Worm (Caenorhabditis elegans) whole organism, mixed stage, embryonic: ENCODE measurements around the gene Y71H2AM.20.

ENCODE experiments used
- M03D4.4 ChIP-seq: sonication (generic microtip); optimal IDR thresholded peaks from 2 replicates; lab custom pipeline; 2017; ENCODE audit warnings: mild to moderate bottlenecking, missing genetic modification characterization, missing compliant biosample characterization
- bed-3 ChIP-seq: fragments of 200-800 bp; sonication (Bioruptor generic); optimal IDR thresholded peaks from 3 replicates; lab custom pipeline; 2018; ENCODE audit warnings: mild to moderate bottlenecking, missing genetic modification characterization, moderate library complexity, missing compliant biosample characterization
- blmp-1 ChIP-seq: fragments of 150-350 bp; optimal IDR thresholded peaks from 2 replicates; lab custom pipeline; 2014; ENCODE audit warnings: missing biosample characterization, missing genetic modification characterization
- ceh-39 ChIP-seq: fragments of 150-350 bp; optimal IDR thresholded peaks from 2 replicates; lab custom pipeline; 2014; ENCODE audit warnings: missing biosample characterization, missing genetic modification characterization
- ceh-43 ChIP-seq: fragments of 200-800 bp; sonication (Bioruptor generic); optimal IDR thresholded peaks from 2 replicates; lab custom pipeline; 2018; ENCODE audit warnings: mild to moderate bottlenecking, missing genetic modification characterization, moderate library complexity, missing compliant biosample characterization
- ceh-83 ChIP-seq: fragments of 200-800 bp; sonication (Bioruptor generic); optimal IDR thresholded peaks from 2 replicates; lab custom pipeline; 2018; ENCODE audit warnings: mild to moderate bottlenecking, missing genetic modification characterization, missing compliant biosample characterization
- ces-1 ChIP-seq: fragments of 150-350 bp; optimal IDR thresholded peaks from 2 replicates; lab custom pipeline; 2014; ENCODE audit warnings: missing biosample characterization, missing genetic modification reagents, missing genetic modification characterization
- cnd-1 ChIP-seq: fragments of 200-800 bp; sonication (Bioruptor generic); optimal IDR thresholded peaks from 2 replicates; lab custom pipeline; 2018; ENCODE audit warnings: mild to moderate bottlenecking, missing genetic modification characterization, missing compliant biosample characterization
- drap-1 ChIP-seq: fragments of 200-800 bp; sonication (Bioruptor generic); optimal IDR thresholded peaks from 3 replicates; lab custom pipeline; 2018; ENCODE audit warnings: mild to moderate bottlenecking, missing genetic modification characterization, missing compliant biosample characterization
- elt-1 ChIP-seq: sonication (generic microtip); optimal IDR thresholded peaks from 2 replicates; lab custom pipeline; 2017; ENCODE audit warnings: missing genetic modification characterization, mild to moderate bottlenecking, missing compliant biosample characterization, antibody characterized with exemption, moderate library complexity, borderline replicate concordance; ENCODE audit not compliant: insufficient read depth
- elt-3 ChIP-seq: fragments of 150-350 bp; optimal IDR thresholded peaks from 2 replicates; lab custom pipeline; 2014; ENCODE audit warnings: missing biosample characterization, missing genetic modification characterization
- flh-1 ChIP-seq: fragments of 200-800 bp; sonication (Bioruptor generic); optimal IDR thresholded peaks from 2 replicates; lab custom pipeline; 2018; ENCODE audit warnings: mild to moderate bottlenecking, missing genetic modification characterization, moderate library complexity, missing compliant biosample characterization
- ham-2 ChIP-seq: fragments of 200-800 bp; sonication (Bioruptor generic); optimal IDR thresholded peaks from 2 replicates; lab custom pipeline; 2018; ENCODE audit warnings: mild to moderate bottlenecking, missing genetic modification characterization, missing compliant biosample characterization
- hlh-1 ChIP-seq: fragments of 150-350 bp; optimal IDR thresholded peaks from 2 replicates; lab custom pipeline; 2014; ENCODE audit warnings: missing biosample characterization, missing genetic modification reagents, missing genetic modification characterization
- lin-13 ChIP-seq: fragments of 150-350 bp; optimal IDR thresholded peaks from 2 replicates; lab custom pipeline; 2014; ENCODE audit warnings: missing biosample characterization, missing genetic modification characterization
- lin-32 ChIP-seq: fragments of 200-800 bp; sonication (Bioruptor generic); optimal IDR thresholded peaks from 2 replicates; lab custom pipeline; 2018; ENCODE audit warnings: mild to moderate bottlenecking, missing genetic modification characterization, missing compliant biosample characterization
- lsy-2 ChIP-seq: fragments of 150-350 bp; optimal IDR thresholded peaks from 2 replicates; lab custom pipeline; 2014; ENCODE audit warnings: missing biosample characterization, missing genetic modification characterization
- mab-5 ChIP-seq: fragments of 150-350 bp; optimal IDR thresholded peaks from 2 replicates; lab custom pipeline; 2014; ENCODE audit warnings: missing biosample characterization, missing genetic modification characterization
- mep-1 ChIP-seq: fragments of 150-350 bp; optimal IDR thresholded peaks from 2 replicates; lab custom pipeline; 2017; ENCODE audit warnings: missing biosample characterization, missing genetic modification reagents, missing genetic modification characterization, inconsistent platforms
- mls-2 ChIP-seq: sonication (generic microtip); optimal IDR thresholded peaks from 2 replicates; lab custom pipeline; 2016; ENCODE audit warnings: mild to moderate bottlenecking, missing genetic modification characterization, moderate library complexity, missing compliant biosample characterization
- nhr-12 ChIP-seq: fragments of 150-350 bp; optimal IDR thresholded peaks from 2 replicates; lab custom pipeline; 2014; ENCODE audit warnings: missing biosample characterization, missing genetic modification characterization
- nhr-2 ChIP-seq: fragments of 150-350 bp; optimal IDR thresholded peaks from 2 replicates; lab custom pipeline; 2014; ENCODE audit warnings: missing biosample characterization, missing genetic modification characterization
- nhr-237 ChIP-seq: fragments of 150-350 bp; optimal IDR thresholded peaks from 2 replicates; lab custom pipeline; 2014; ENCODE audit warnings: missing biosample characterization, missing genetic modification characterization
- nhr-28 ChIP-seq: fragments of 150-350 bp; optimal IDR thresholded peaks from 2 replicates; lab custom pipeline; 2014; ENCODE audit warnings: missing biosample characterization, missing genetic modification characterization
- nhr-76 ChIP-seq: sonication (generic microtip); optimal IDR thresholded peaks from 2 replicates; lab custom pipeline; 2017; ENCODE audit warnings: missing biosample characterization, missing genetic modification characterization
- pha-4 ChIP-seq: fragments of 150-350 bp; optimal IDR thresholded peaks from 2 replicates; lab custom pipeline; 2018; ENCODE audit warnings: missing biosample characterization, missing genetic modification reagents, missing genetic modification characterization
- sem-2 ChIP-seq: fragments of 200-800 bp; sonication (Bioruptor generic); optimal IDR thresholded peaks from 2 replicates; lab custom pipeline; 2018; ENCODE audit warnings: mild to moderate bottlenecking, missing genetic modification characterization, missing compliant biosample characterization
- snpc-4 ChIP-seq: fragments of 150-350 bp; optimal IDR thresholded peaks from 2 replicates; lab custom pipeline; 2014; ENCODE audit warnings: missing biosample characterization, missing genetic modification characterization
- sptf-1 ChIP-seq: sonication (generic microtip); optimal IDR thresholded peaks from 2 replicates; lab custom pipeline; 2017; ENCODE audit warnings: mild to moderate bottlenecking, missing genetic modification characterization, moderate library complexity, missing compliant biosample characterization
- tbx-8 ChIP-seq: fragments of 200-800 bp; sonication (Bioruptor generic); optimal IDR thresholded peaks from 2 replicates; lab custom pipeline; 2018; ENCODE audit warnings: mild to moderate bottlenecking, missing genetic modification characterization, moderate library complexity, missing compliant biosample characterization
- unc-120 ChIP-seq: sonication (generic microtip); optimal IDR thresholded peaks from 2 replicates; lab custom pipeline; 2017; ENCODE audit warnings: missing genetic modification characterization, missing compliant biosample characterization; ENCODE audit not compliant: poor library complexity, severe bottlenecking
- unc-39 ChIP-seq: fragments of 150-350 bp; optimal IDR thresholded peaks from 2 replicates; lab custom pipeline; 2014; ENCODE audit warnings: missing biosample characterization, missing genetic modification characterization
- unc-62 ChIP-seq: fragments of 150-350 bp; optimal IDR thresholded peaks from 2 replicates; lab custom pipeline; 2014; ENCODE audit warnings: missing biosample characterization, missing genetic modification reagents, missing genetic modification characterization
- zip-8 ChIP-seq: fragments of 150-350 bp; optimal IDR thresholded peaks from 2 replicates; lab custom pipeline; 2014; ENCODE audit warnings: missing biosample characterization, missing genetic modification characterization
- ztf-11 ChIP-seq: fragments of 150-350 bp; optimal IDR thresholded peaks from 2 replicates; lab custom pipeline; 2014; ENCODE audit warnings: missing biosample characterization, missing genetic modification characterization

Gene Y71H2AM.20

DNA sequence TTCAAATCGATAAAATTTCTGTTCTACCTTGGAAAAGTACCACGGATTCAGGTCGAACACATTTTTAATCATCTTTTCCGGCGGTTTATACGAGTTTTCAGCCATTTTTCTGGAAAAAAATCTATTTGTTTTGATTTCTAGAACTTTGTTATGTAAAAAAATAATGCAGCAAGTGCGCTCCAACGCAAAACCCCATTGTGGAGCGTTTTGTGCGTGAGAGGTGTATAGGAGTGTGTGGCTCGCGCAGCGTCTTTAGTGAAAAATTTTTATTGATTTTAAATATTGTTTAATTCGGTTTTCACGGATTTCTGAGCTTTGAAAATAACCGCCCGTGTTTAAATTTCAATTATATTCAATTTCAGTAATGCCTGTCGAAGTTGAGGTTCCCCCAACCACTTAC is at the start of gene Y71H2AM.20:
TSS of gene Y71H2AM.20 (minus strand) at position 109 of the 400 bp plus-strand sequence.
- TF ChIP-seq ztf-11 (tag; lab: Kevin White, UChicago) = peak; percentile 77
- peak; percentile 89 for TF ChIP-seq ces-1 (GFP tag; lab: Kevin White, UChicago)
- peak; percentile 88 for TF ChIP-seq sptf-1 (tag; lab: Kevin White, UChicago)
- TF ChIP-seq mls-2 = peak; percentile 80
- TF ChIP-seq sem-2 (GFP tag; lab: Kevin White, UChicago) = no peak
- TF ChIP-seq tbx-8 (GFP tag; lab: Kevin White, UChicago) = no peak
- no peak for TF ChIP-seq nhr-28 (tag; lab: Kevin White, UChicago)
- TF ChIP-seq elt-3 = peak; percentile 15
- peak; percentile 60 for TF ChIP-seq ceh-43 (GFP tag; lab: Kevin White, UChicago)
- peak; percentile 20 for TF ChIP-seq lin-32 (GFP tag; lab: Kevin White, UChicago)
- TF ChIP-seq elt-1 (tag; lab: Kevin White, UChicago) = peak; percentile 3
- peak; percentile 79 for TF ChIP-seq drap-1 (GFP tag; lab: Kevin White, UChicago)
- peak; percentile 100 for TF ChIP-seq mep-1 (tag; lab: Kevin White, UChicago)
- TF ChIP-seq unc-120 (tag; lab: Kevin White, UChicago) = peak; percentile 56
- peak; percentile 89 for TF ChIP-seq pha-4
- TF ChIP-seq hlh-1 (tag; lab: Kevin White, UChicago) = peak; percentile 79
- peak; percentile 96 for TF ChIP-seq nhr-237 (tag; lab: Kevin White, UChicago)
- TF ChIP-seq nhr-2 (tag; lab: Kevin White, UChicago) = peak; percentile 27
- no peak for TF ChIP-seq ham-2 (GFP tag; lab: Kevin White, UChicago)
- TF ChIP-seq snpc-4 = no peak
- no peak for TF ChIP-seq bed-3 (GFP tag; lab: Kevin White, UChicago)
- no peak for TF ChIP-seq nhr-76 (tag; lab: Kevin White, UChicago)
- no peak for TF ChIP-seq flh-1 (GFP tag; lab: Kevin White, UChicago)
- no peak for TF ChIP-seq ceh-83 (GFP tag; lab: Kevin White, UChicago)
- TF ChIP-seq cnd-1 (tag; lab: Kevin White, UChicago) = peak; percentile 77
- TF ChIP-seq nhr-12 (tag; lab: Kevin White, UChicago) = no peak
- TF ChIP-seq ceh-39 = peak; percentile 92
- peak; percentile 46 for TF ChIP-seq blmp-1 (tag; lab: Kevin White, UChicago)
- peak; percentile 51 for TF ChIP-seq unc-62 (GFP tag; lab: Kevin White, UChicago)
- TF ChIP-seq lin-13 (tag; lab: Kevin White, UChicago) = peak; percentile 98
- TF ChIP-seq zip-8 (tag; lab: Kevin White, UChicago) = no peak
- TF ChIP-seq lsy-2 (tag; lab: Kevin White, UChicago) = peak; percentile 93
- peak; percentile 67 for TF ChIP-seq mab-5 (tag; lab: Kevin White, UChicago)
- TF ChIP-seq M03D4.4 (tag; lab: Kevin White, UChicago) = peak; percentile 65
- no peak for TF ChIP-seq unc-39

DNA sequence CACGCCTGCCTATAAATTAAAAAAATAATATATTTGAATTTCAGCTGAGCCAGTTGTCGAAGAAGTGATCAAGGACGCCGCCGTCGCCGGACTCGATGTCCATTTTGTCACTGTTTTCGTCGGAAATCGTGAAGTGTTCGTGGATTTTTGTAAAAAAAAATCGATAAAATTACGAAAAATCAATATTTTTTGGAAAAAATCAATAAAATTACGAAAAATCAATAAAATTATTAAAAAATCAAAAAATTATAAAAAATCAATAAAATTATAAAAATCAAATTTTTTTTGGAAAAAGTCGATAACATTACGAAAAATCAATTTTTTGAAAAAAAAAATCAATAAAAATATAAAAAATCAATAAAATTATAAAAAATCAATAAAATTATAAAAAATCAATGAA is 49.2 kb upstream of the Y71H2AM.20 start:
- no peak for TF ChIP-seq ztf-11 (tag; lab: Kevin White, UChicago)
- no peak for TF ChIP-seq lin-13 (tag; lab: Kevin White, UChicago)
- TF ChIP-seq pha-4 = no peak
- no peak for TF ChIP-seq unc-39
- no peak for TF ChIP-seq drap-1 (GFP tag; lab: Kevin White, UChicago)
- TF ChIP-seq nhr-28 (tag; lab: Kevin White, UChicago) = no peak
- TF ChIP-seq mep-1 (tag; lab: Kevin White, UChicago) = no peak

DNA sequence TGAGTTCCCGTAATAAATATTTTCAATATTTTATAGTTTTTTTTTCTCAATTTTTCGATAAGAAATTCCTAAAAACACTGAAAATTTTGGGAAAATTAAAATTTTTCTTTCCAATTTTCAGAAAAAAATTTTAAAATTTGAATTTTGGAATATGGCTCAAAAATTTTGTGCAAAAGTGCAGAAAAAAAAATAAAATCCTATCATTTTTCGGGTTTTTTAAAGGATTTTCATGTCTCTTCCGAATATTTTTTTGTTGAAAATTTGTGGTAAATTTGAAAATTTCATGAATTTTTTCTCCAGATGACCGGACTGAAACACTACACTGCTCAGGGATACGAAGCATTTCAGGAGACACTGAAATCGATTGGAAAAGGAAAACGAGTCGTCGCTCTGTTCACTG is 48.6 kb upstream of the Y71H2AM.20 start, which contains the start of gene txdc-17:
TSS of gene txdc-17 (plus strand) at position 301 of the 400 bp plus-strand sequence.
- TF ChIP-seq ces-1 (GFP tag; lab: Kevin White, UChicago) (no peak), ceh-39 (no peak), snpc-4 (no peak), drap-1 (GFP tag; lab: Kevin White, UChicago) (no peak), sptf-1 (tag; lab: Kevin White, UChicago) (no peak), nhr-28 (tag; lab: Kevin White, UChicago) (no peak), nhr-76 (tag; lab: Kevin White, UChicago) (no peak), bed-3 (GFP tag; lab: Kevin White, UChicago) (no peak), unc-39 (no peak)
